Fruit fly (Drosophila melanogaster) whole organism, pupa: ENCODE measurements around the gene CG13131.

Experiments
- CG14655 ChIP-seq: fragments of 200-800 bp; sonication (Bioruptor generic); optimal IDR thresholded peaks from 3 replicates; lab custom pipeline; 2017; ENCODE audit warnings: mild to moderate bottlenecking, missing biosample characterization, missing genetic modification reagents, missing genetic modification characterization
- CG15710 ChIP-seq: fragments of 200-800 bp; sonication (Bioruptor generic); optimal IDR thresholded peaks from 2 replicates; lab custom pipeline; 2018; ENCODE audit warnings: missing biosample characterization, mild to moderate bottlenecking, missing genetic modification characterization, moderate library complexity
- CG4496 ChIP-seq: fragments of 200-800 bp; sonication (Bioruptor generic); IDR thresholded peaks from 3 replicates; pipeline ENCODE4 v1.3.6; 2022; ENCODE audit warnings: missing biosample characterization, missing genetic modification characterization
- CG8159 ChIP-seq: fragments of 200-800 bp; sonication (Bioruptor generic); optimal IDR thresholded peaks from 3 replicates; lab custom pipeline; 2018; ENCODE audit warnings: missing biosample characterization, mild to moderate bottlenecking, missing genetic modification characterization, moderate library complexity
- CG8301 ChIP-seq: fragments of 200-800 bp; sonication (Bioruptor generic); optimal IDR thresholded peaks from 2 replicates; lab custom pipeline; 2018; ENCODE audit warnings: missing biosample characterization, mild to moderate bottlenecking, missing genetic modification characterization
- CG9948 ChIP-seq: fragments of 200-800 bp; sonication (Bioruptor generic); optimal IDR thresholded peaks from 2 replicates; lab custom pipeline; 2018; ENCODE audit warnings: missing biosample characterization, mild to moderate bottlenecking, missing genetic modification characterization, moderate library complexity
- D1 ChIP-seq: fragments of 200-800 bp; sonication (Bioruptor generic); optimal IDR thresholded peaks from 2 replicates; lab custom pipeline; 2018; ENCODE audit warnings: missing biosample characterization, mild to moderate bottlenecking, missing genetic modification characterization, moderate library complexity
- EcR ChIP-seq: fragments of 200-800 bp; sonication (Bioruptor generic); optimal IDR thresholded peaks from 3 replicates; lab custom pipeline; 2019; ENCODE audit warnings: missing biosample characterization, missing genetic modification characterization, mild to moderate bottlenecking, moderate library complexity, missing genetic modification reagents
- Ets98B ChIP-seq: fragments of 200-800 bp; sonication (Bioruptor generic); IDR thresholded peaks from 2 replicates; pipeline ENCODE4 v1.3.6; 2022; ENCODE audit warnings: missing biosample characterization, missing genetic modification characterization
- Pif1A ChIP-seq: fragments of 200-800 bp; sonication (Bioruptor generic); optimal IDR thresholded peaks from 3 replicates; lab custom pipeline; 2016; ENCODE audit warnings: missing biosample characterization, missing genetic modification characterization
- Pif1B ChIP-seq: fragments of 200-800 bp; sonication (Bioruptor generic); optimal IDR thresholded peaks from 3 replicates; lab custom pipeline; 2016; ENCODE audit warnings: missing biosample characterization, missing genetic modification characterization
- Snoo ChIP-seq: fragments of 200-800 bp; sonication (Bioruptor generic); optimal IDR thresholded peaks from 3 replicates; lab custom pipeline; 2017; ENCODE audit warnings: missing biosample characterization, mild to moderate bottlenecking, missing genetic modification characterization, inconsistent platforms
- gl ChIP-seq: fragments of 200-800 bp; sonication (Bioruptor generic); optimal IDR thresholded peaks from 2 replicates; lab custom pipeline; 2018; ENCODE audit warnings: missing biosample characterization, mild to moderate bottlenecking, missing genetic modification characterization
- rn ChIP-seq: fragments of 200-800 bp; sonication (Bioruptor generic); IDR thresholded peaks from 2 replicates; pipeline ENCODE4 v1.3.6; 2022; ENCODE audit warnings: missing biosample characterization, missing genetic modification characterization

DNA sequence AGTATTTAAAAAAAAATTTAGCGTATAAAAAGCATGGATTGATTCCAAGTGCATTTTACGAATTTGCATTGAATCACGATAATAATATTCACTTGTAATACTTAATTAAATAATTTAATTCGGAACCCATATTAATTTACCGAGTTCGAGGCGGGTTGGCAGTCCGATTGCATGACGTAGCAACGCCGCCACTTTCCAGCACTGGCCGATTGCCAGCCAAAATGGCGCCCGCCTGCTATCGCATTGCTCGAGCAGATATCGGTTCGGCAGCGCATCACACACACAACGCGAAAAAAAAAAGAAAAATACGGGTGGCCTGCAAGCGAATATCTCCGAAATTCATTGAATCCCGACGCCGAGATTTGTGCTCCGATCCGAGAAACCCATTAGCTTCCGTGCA, 13.7 kb downstream of the CG13131 start, which contains the start of gene Ndf:
- TF ChIP-seq gl (tag; lab: Kevin White, UChicago) (no peak), D1 (tag; lab: Kevin White, UChicago) (peak; percentile 37), CG8301 (no peak), Pif1B (GFP tag; lab: Kevin White, UChicago) (peak; percentile 2), CG14655 (peak; percentile 42), Ets98B (GFP tag; lab: Robert Waterston, UW) (no peak; the same call in 1 of the 2 replicates), EcR (no peak), Pif1A (GFP tag; lab: Kevin White, UChicago) (peak; percentile 42), Snoo (tag; lab: Kevin White, UChicago) (peak; percentile 45), CG8159 (tag; lab: Kevin White, UChicago) (peak; percentile 30), rn (GFP tag; lab: Robert Waterston, UW) (no peak), CG15710 (tag; lab: Kevin White, UChicago) (peak; percentile 38), CG9948 (tag; lab: Kevin White, UChicago) (no peak), CG4496 (peak; percentile 88)
